Worm (Caenorhabditis elegans): ENCODE data around the gene col-91.

DNA sequence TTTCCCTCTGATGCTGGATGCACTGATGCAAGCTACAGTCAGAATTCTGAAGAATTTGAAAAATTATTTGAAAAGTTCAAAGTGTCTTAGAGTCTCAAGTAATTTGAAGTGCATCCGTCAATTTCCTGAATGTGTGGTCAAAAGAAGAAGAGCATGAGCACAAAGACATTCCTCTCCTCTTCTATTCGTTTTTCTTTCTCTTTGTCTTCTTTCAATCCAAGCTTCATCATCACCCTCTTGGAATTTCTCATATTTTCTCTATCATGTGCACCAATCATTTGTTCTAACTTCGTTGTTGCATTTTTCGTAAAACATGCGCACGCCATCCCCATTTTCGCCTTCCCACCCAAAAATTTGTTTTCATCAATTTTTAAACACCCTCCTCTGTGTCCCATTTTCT lies 22.5 kb upstream of the col-91 start:
- TF ChIP-seq nhr-2 (tag; optimal IDR thresholded peaks at IDR 0.05): no peak
- no peak for TF ChIP-seq mab-5 (tag; optimal IDR thresholded peaks at IDR 0.05)
- no peak for TF ChIP-seq elt-3 (tag; optimal IDR thresholded peaks at IDR 0.05)
- no peak for TF ChIP-seq zip-8 (tag; optimal IDR thresholded peaks at IDR 0.05)
- no peak for TF ChIP-seq lin-13 (tag; optimal IDR thresholded peaks at IDR 0.05)
- no peak for TF ChIP-seq ztf-11 (tag; optimal IDR thresholded peaks at IDR 0.05)
- peak; percentile 23 for TF ChIP-seq ces-1 (GFP tag; optimal IDR thresholded peaks at IDR 0.05)
- TF ChIP-seq cnd-1 (tag; optimal IDR thresholded peaks at IDR 0.05): no peak
- TF ChIP-seq lin-32 (GFP tag; optimal IDR thresholded peaks at IDR 0.05): no peak
- no peak for TF ChIP-seq nhr-28 (tag; optimal IDR thresholded peaks at IDR 0.05)
- no peak for TF ChIP-seq lsy-2 (tag; optimal IDR thresholded peaks at IDR 0.05)
- no peak for TF ChIP-seq snpc-4 (tag; optimal IDR thresholded peaks at IDR 0.05)
